Worm (Caenorhabditis elegans): ENCODE results near the gene txdc-12.2.

Gene txdc-12.2

ce11 chrX:2090493-2090892 lies 16.2 kb downstream of the txdc-12.2 start:
- TF ChIP-seq nhr-76 (tag; optimal IDR thresholded peaks at IDR 0.05) (no peak), lsy-2 (tag; optimal IDR thresholded peaks at IDR 0.05) (peak; percentile 92), ceh-43 (GFP tag; optimal IDR thresholded peaks at IDR 0.05) (no peak), nhr-2 (tag; optimal IDR thresholded peaks at IDR 0.05) (peak; percentile 1), pha-4 (tag; optimal IDR thresholded peaks at IDR 0.05) (peak; percentile 25), ceh-39 (tag; optimal IDR thresholded peaks at IDR 0.05) (peak; percentile 56)

DNA sequence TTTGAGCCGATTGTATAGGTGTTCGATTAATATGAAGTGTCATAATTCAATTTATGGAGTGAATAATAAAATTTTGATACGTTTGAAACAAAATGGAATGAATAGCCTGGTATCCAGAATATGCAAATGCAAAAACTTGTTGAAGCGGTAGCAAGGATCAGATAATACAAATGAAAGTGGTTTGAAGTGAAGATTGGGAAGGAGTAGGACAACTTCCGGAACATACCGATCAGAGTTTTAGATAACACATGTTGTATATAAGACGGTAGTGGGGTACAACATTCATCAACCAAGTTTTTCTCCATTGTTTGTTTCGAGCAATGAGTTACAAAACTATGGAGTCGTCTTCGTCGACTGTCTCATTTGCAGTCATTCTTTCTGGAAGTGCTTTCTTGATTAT lies 18.9 kb downstream of the txdc-12.2 start, which contains the start of gene col-164:
TSS of gene col-164 (plus strand) at position 301 of the 400 bp plus-strand sequence.
- TF ChIP-seq pha-4 (tag; optimal IDR thresholded peaks at IDR 0.05) = no peak
- no peak for TF ChIP-seq ces-1 (GFP tag; optimal IDR thresholded peaks at IDR 0.05)
- no peak for TF ChIP-seq sem-2 (GFP tag; optimal IDR thresholded peaks at IDR 0.05)
- no peak for TF ChIP-seq lin-32 (GFP tag; optimal IDR thresholded peaks at IDR 0.05)

ce11 chrX:2094094-2094493 lies 19.8 kb downstream of the txdc-12.2 start:
- TF ChIP-seq pha-4 (tag; optimal IDR thresholded peaks at IDR 0.05) (no peak), nhr-12 (tag; optimal IDR thresholded peaks at IDR 0.05) (no peak), cnd-1 (tag; optimal IDR thresholded peaks at IDR 0.05) (no peak), mls-2 (tag; optimal IDR thresholded peaks at IDR 0.05) (no peak), sptf-1 (tag; optimal IDR thresholded peaks at IDR 0.05) (no peak), blmp-1 (tag; optimal IDR thresholded peaks at IDR 0.05) (no peak), sem-2 (GFP tag; optimal IDR thresholded peaks at IDR 0.05) (no peak), elt-1 (tag; optimal IDR thresholded peaks at IDR 0.05; ENCODE audit: borderline replicate concordance, insufficient read depth) (no peak), bed-3 (GFP tag; optimal IDR thresholded peaks at IDR 0.05) (no peak), elt-3 (tag; optimal IDR thresholded peaks at IDR 0.05) (no peak), M03D4.4 (tag; optimal IDR thresholded peaks at IDR 0.05) (no peak), ham-2 (GFP tag; optimal IDR thresholded peaks at IDR 0.05) (no peak), nhr-76 (tag; optimal IDR thresholded peaks at IDR 0.05) (no peak), mab-5 (tag; optimal IDR thresholded peaks at IDR 0.05) (no peak)

- TF ChIP-seq mep-1 (tag; optimal IDR thresholded peaks at IDR 0.05) (no peak), drap-1 (GFP tag; optimal IDR thresholded peaks at IDR 0.05) (no peak), M03D4.4 (tag; optimal IDR thresholded peaks at IDR 0.05) (no peak), mab-5 (tag; optimal IDR thresholded peaks at IDR 0.05) (no peak), snpc-4 (tag; optimal IDR thresholded peaks at IDR 0.05) (no peak), bed-3 (GFP tag; optimal IDR thresholded peaks at IDR 0.05) (no peak), lin-32 (GFP tag; optimal IDR thresholded peaks at IDR 0.05) (no peak), nhr-76 (tag; optimal IDR thresholded peaks at IDR 0.05) (no peak), nhr-12 (tag; optimal IDR thresholded peaks at IDR 0.05) (no peak), flh-1 (GFP tag; optimal IDR thresholded peaks at IDR 0.05) (no peak), ceh-39 (tag; optimal IDR thresholded peaks at IDR 0.05) (no peak), nhr-237 (tag; optimal IDR thresholded peaks at IDR 0.05) (no peak), hlh-1 (tag; optimal IDR thresholded peaks at IDR 0.05) (no peak), nhr-2 (tag; optimal IDR thresholded peaks at IDR 0.05) (no peak), pha-4 (tag; optimal IDR thresholded peaks at IDR 0.05) (no peak), elt-3 (tag; optimal IDR thresholded peaks at IDR 0.05) (no peak), sptf-1 (tag; optimal IDR thresholded peaks at IDR 0.05) (no peak), unc-62 (GFP tag; optimal IDR thresholded peaks at IDR 0.05) (no peak), sem-2 (GFP tag; optimal IDR thresholded peaks at IDR 0.05) (no peak)
Observed at ce11 chrX:2096804-2097203, 22.6 kb downstream of the txdc-12.2 start, which contains the start of gene T21D9.2. Gene T21D9.2 (minus strand): TSS chrX:2096904.

DNA sequence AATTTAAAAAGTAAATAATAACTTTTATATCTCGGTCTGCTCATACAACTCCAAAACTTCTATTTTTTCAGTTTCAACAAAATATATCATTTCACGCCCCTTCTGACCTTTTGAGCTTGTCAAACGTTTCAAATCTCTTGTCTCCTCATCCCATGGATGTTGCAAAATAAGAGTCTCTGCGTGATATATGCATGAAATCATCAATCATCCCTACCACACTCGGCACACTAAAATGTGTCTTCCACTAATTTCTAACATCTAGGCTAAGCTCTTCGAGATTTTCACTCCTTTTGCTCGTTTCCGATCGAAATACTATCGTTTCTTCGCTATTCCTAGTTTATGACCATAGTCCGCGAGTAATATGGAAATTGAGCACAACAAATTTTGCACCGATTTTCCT lies 24.8 kb downstream of the txdc-12.2 start:
- no peak for TF ChIP-seq elt-1 (tag; optimal IDR thresholded peaks at IDR 0.05; ENCODE audit: borderline replicate concordance, insufficient read depth)
- no peak for TF ChIP-seq unc-62 (GFP tag; optimal IDR thresholded peaks at IDR 0.05)
- TF ChIP-seq flh-1 (GFP tag; optimal IDR thresholded peaks at IDR 0.05) = no peak
- TF ChIP-seq M03D4.4 (tag; optimal IDR thresholded peaks at IDR 0.05) = no peak
- TF ChIP-seq mls-2 (tag; optimal IDR thresholded peaks at IDR 0.05) = no peak
- TF ChIP-seq pha-4 (tag; optimal IDR thresholded peaks at IDR 0.05) = no peak
- no peak for TF ChIP-seq ces-1 (GFP tag; optimal IDR thresholded peaks at IDR 0.05)
- no peak for TF ChIP-seq mep-1 (tag; optimal IDR thresholded peaks at IDR 0.05)

DNA sequence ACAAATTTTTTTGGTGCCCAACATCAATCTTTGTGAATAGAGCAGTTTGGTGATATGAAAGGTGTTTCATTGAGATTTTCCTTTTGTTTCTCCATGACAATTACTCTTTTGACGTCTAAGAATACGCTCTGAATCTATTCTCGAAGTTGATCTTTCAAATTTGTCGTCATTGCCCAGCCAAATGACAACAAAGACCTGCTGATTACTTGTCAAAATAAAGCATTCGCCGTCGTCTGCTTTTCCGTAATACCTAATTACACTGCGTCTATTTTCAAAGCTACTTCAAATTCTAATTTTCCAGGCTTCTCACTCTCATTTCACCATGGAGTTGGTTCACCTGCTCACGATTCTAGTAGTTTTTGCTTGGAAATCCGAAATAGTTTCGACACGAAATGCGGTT lies 31.1 kb downstream of the txdc-12.2 start, which contains the start of gene F53B1.3:
TSS of gene F53B1.3 (plus strand) at position 301 of the 400 bp plus-strand sequence.
- TF ChIP-seq lsy-2 (tag; optimal IDR thresholded peaks at IDR 0.05) (no peak), mep-1 (tag; optimal IDR thresholded peaks at IDR 0.05) (no peak)

Data from whole organism, mixed stage, embryonic.